Worm (Caenorhabditis elegans): ENCODE measurements around the gene Y51A2B.4.

- TF ChIP-seq aha-1 (tag) (no peak), lin-15B (tag; optimal IDR thresholded peaks at IDR 0.05) (no peak), spr-1 (tag; optimal IDR thresholded peaks at IDR 0.05) (no peak), lsy-2 (tag; optimal IDR thresholded peaks at IDR 0.05) (no peak), unc-62 (GFP tag; optimal IDR thresholded peaks at IDR 0.05 in 1 of 2) (no peak), unc-62 (tag; optimal IDR thresholded peaks at IDR 0.05) (no peak), nhr-237 (tag; optimal IDR thresholded peaks at IDR 0.05) (no peak), unc-39 (tag; optimal IDR thresholded peaks at IDR 0.05) (no peak)
These were observed 49.1 kb upstream of the Y51A2B.4 start, which contains the start of gene ZK262.8 for ce11 chrV:18438081-18438480.
